Worm (Caenorhabditis elegans) whole organism, L3 larva: ENCODE results near the gene srh-258.

Experiments used
- ama-1 ChIP-seq: fragments of 150-350 bp; optimal IDR thresholded peaks from 2 replicates; lab custom pipeline; 2018
- elt-1 ChIP-seq: fragments of 150-350 bp; optimal IDR thresholded peaks from 2 replicates; lab custom pipeline; 2014; ENCODE audit warnings: missing biosample characterization, missing genetic modification characterization
- fkh-10 ChIP-seq: sonication (generic microtip); optimal IDR thresholded peaks from 2 replicates; lab custom pipeline; 2017; ENCODE audit warnings: missing biosample characterization, missing genetic modification reagents, missing genetic modification characterization
- tbx-2 ChIP-seq: sonication (generic microtip); optimal IDR thresholded peaks from 2 replicates; lab custom pipeline; 2016; ENCODE audit warnings: mild to moderate bottlenecking, missing genetic modification characterization, missing compliant biosample characterization
- unc-39 ChIP-seq: sonication (generic microtip); optimal IDR thresholded peaks from 4 replicates; lab custom pipeline; 2017; ENCODE audit warnings: missing biosample characterization, missing genetic modification characterization

ce11 chrV:15443708-15444107 lies 38.7 kb downstream of the srh-258 start, which contains the start of gene T26H5.10:
- TF ChIP-seq elt-1: no peak
- no peak for TF ChIP-seq tbx-2
- TF ChIP-seq fkh-10 (GFP tag; lab: Kevin White, UChicago): no peak
- no peak for TF ChIP-seq ama-1
- no peak for TF ChIP-seq unc-39 (tag; lab: Kevin White, UChicago)
